Worm (Caenorhabditis elegans) whole organism, L4/young adult: ENCODE data around the gene bcf-1.

Experiments used
- W03F9.2 ChIP-seq: fragments of 150-350 bp; optimal IDR thresholded peaks from 2 replicates; lab custom pipeline; 2014; ENCODE audit warnings: missing biosample characterization, missing genetic modification characterization
- dao-5 ChIP-seq: sonication (generic microtip); optimal IDR thresholded peaks from 2 replicates; lab custom pipeline; 2016; ENCODE audit warnings: missing genotype, missing genetic modification characterization, moderate library complexity, missing compliant biosample characterization
- him-1 ChIP-seq: sonication (generic microtip); optimal IDR thresholded peaks from 2 replicates; lab custom pipeline; 2016; ENCODE audit warnings: missing genotype, missing genetic modification reagents, missing genetic modification characterization, missing compliant biosample characterization

DNA sequence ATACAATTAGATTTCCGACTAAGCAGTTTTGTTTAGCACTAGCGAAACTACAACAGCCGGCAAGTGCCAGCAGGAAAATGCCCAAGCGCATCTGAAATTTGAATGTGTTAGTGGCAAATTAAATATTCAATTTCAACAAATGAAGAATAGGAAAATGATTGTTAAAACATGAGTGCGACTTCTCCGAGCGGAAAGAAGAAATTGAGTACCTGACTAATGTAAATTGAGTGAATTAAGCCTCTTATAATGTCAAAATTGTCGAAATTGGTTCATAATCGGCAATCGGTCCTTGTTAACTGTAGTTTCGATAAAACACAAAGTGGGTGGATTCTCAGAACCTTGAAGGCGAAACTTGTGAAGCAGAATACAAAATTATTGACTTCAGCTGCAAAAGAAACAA lies 8.8 kb downstream of the bcf-1 start, which contains the start of gene gfi-1:
- TF ChIP-seq dao-5 (tag; lab: Kevin White, UChicago) (no peak), W03F9.2 (tag; lab: Kevin White, UChicago) (no peak), him-1 (tag; lab: Kevin White, UChicago) (no peak)
